Worm (Caenorhabditis elegans): Measurements from ENCODE around the gene gpa-13.

DNA sequence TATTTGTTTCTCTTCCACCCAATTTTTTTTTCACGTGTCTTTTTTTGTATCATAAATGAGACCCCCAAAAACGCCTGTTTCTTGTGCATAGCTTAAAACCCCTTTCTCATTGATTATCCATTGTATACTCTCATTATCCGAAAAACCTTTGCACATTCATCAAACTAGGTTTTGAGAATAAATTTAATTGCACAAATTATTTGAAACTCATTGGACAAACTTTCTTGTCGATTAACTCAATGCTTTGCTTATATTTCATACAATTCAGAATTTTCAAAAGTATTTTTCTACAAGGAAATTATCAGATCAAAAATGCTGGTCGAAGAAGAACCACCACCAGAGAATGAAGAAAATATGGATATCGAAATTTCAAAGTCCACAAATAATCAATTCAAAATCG lies 50.7 kb downstream of the gpa-13 start, which contains the start of gene R11D1.1:
- TF ChIP-seq cog-1 (tag; optimal IDR thresholded peaks at IDR 0.05) (no peak), ref-1 (GFP tag; conservative IDR thresholded peaks at IDR 0.05) (no peak), tab-1 (GFP tag; IDR thresholded peaks at IDR 0.05) (no peak), klf-2 (GFP tag; conservative IDR thresholded peaks at IDR 0.05) (no peak), ztf-29 (GFP tag; IDR thresholded peaks at IDR 0.05) (no peak), ztf-23 (GFP tag; IDR thresholded peaks at IDR 0.05) (no peak)

Measured in whole organism, midembryonic.